Worm (Caenorhabditis elegans): Measurements from ENCODE around the gene fut-2.

ce11 chrV:6548309-6548708, 27.4 kb downstream of the fut-2 start:
- TF ChIP-seq skn-1 (tag; optimal IDR thresholded peaks at IDR 0.05) (no peak), nhr-23 (tag; optimal IDR thresholded peaks at IDR 0.05) (no peak), nhr-77 (tag; optimal IDR thresholded peaks at IDR 0.05) (no peak), ama-1 (optimal IDR thresholded peaks at IDR 0.05) (no peak), elt-3 (tag; optimal IDR thresholded peaks at IDR 0.05) (no peak), lin-13 (GFP tag; optimal IDR thresholded peaks at IDR 0.05) (no peak), ztf-4 (tag; optimal IDR thresholded peaks at IDR 0.05) (no peak), unc-62 (GFP tag; optimal IDR thresholded peaks at IDR 0.05) (no peak), ceh-82 (tag; optimal IDR thresholded peaks at IDR 0.05) (no peak), blmp-1 (tag; optimal IDR thresholded peaks at IDR 0.05; ENCODE audit: insufficient read depth) (no peak), ztf-1 (GFP tag; conservative IDR thresholded peaks at IDR 0.05) (no peak), lin-11 (tag; optimal IDR thresholded peaks at IDR 0.05) (no peak), snpc-4 (tag; optimal IDR thresholded peaks at IDR 0.05) (no peak)

Measured in whole organism, L2 larva.